Fruit fly (Drosophila melanogaster): ENCODE data around the gene CG14689.

CG14689 gene

dm6 chr3R:10686307-10687094 lies 24.5 kb downstream of the CG14689 start, which contains the start of gene Skel (continued):
- TF ChIP-seq CG17328 (GFP tag; IDR thresholded peaks at IDR 0.05), result 0 out of 2 replicates have a peak, but pooled peaks have one; percentile 5
- TF ChIP-seq gce (GFP tag; IDR thresholded peaks at IDR 0.05), result no peak
- TF ChIP-seq CG14014 (GFP tag; IDR thresholded peaks at IDR 0.05), result peak; percentile 29; the same call in 1 of the 2 replicates
- TF ChIP-seq CG15514 (GFP tag; optimal IDR thresholded peaks at IDR 0.05), result no peak
- peak; percentile 44; the same call in 1 of the 2 replicates for TF ChIP-seq stc (GFP tag; IDR thresholded peaks at IDR 0.05)

- no peak; the same call in 1 of the 2 replicates for TF ChIP-seq CG3847 (GFP tag; IDR thresholded peaks at IDR 0.05)
- peak; percentile 36 for TF ChIP-seq Dip3 (GFP tag; optimal IDR thresholded peaks at IDR 0.05)
- 0 out of 3 replicates have a peak, but pooled peaks have one; percentile 17 for TF ChIP-seq CG7357 (GFP tag; IDR thresholded peaks at IDR 0.05)
- TF ChIP-seq sqz (GFP tag; optimal IDR thresholded peaks at IDR 0.05), result no peak
- no peak for TF ChIP-seq eyg (GFP tag; optimal IDR thresholded peaks at IDR 0.05)
- peak; percentile 57 for TF ChIP-seq lilli (GFP tag; optimal IDR thresholded peaks at IDR 0.05)
- TF ChIP-seq CG10274 (GFP tag; optimal IDR thresholded peaks at IDR 0.05), result peak; percentile 56
- TF ChIP-seq toy (GFP tag; IDR thresholded peaks at IDR 0.05), result no peak
- peak; percentile 40; the same call in 1 of the 2 replicates for TF ChIP-seq danr (GFP tag; IDR thresholded peaks at IDR 0.05)
- peak; percentile 71 for TF ChIP-seq unpg (GFP tag; optimal IDR thresholded peaks at IDR 0.05)
- TF ChIP-seq CG18764 (GFP tag; optimal IDR thresholded peaks at IDR 0.05), result peak; percentile 36
- peak; percentile 30 for TF ChIP-seq CG9727 (GFP tag; optimal IDR thresholded peaks at IDR 0.05)
- TF ChIP-seq CG16779 (GFP tag; IDR thresholded peaks at IDR 0.05), result no peak
- TF ChIP-seq Awh (GFP tag; IDR thresholded peaks at IDR 0.05), result peak; percentile 82
- TF ChIP-seq CG3726 (GFP tag; IDR thresholded peaks at IDR 0.05), result peak; percentile 68; the same call in 1 of the 3 replicates
- peak; percentile 45 for TF ChIP-seq NfI (GFP tag; optimal IDR thresholded peaks at IDR 0.05)
- TF ChIP-seq bigmax (GFP tag; optimal IDR thresholded peaks at IDR 0.05), result no peak
- TF ChIP-seq btn (GFP tag; optimal IDR thresholded peaks at IDR 0.05), result peak; percentile 22
- peak; percentile 78 for TF ChIP-seq CG10366 (GFP tag; IDR thresholded peaks at IDR 0.05)
- TF ChIP-seq CG12769 (tag; optimal IDR thresholded peaks at IDR 0.05), result peak; percentile 62
- TF ChIP-seq CG2889 (GFP tag; IDR thresholded peaks at IDR 0.05), result 0 out of 3 replicates have a peak, but pooled peaks have one; percentile 14
- peak; percentile 20 for TF ChIP-seq CG12659 (GFP tag; optimal IDR thresholded peaks at IDR 0.05)
- peak; percentile 89 for TF ChIP-seq CG11504 (tag; optimal IDR thresholded peaks at IDR 0.05)
- peak; percentile 49; the same call in 1 of the 2 replicates for TF ChIP-seq ranshi (GFP tag; IDR thresholded peaks at IDR 0.05)
- TF ChIP-seq ham (GFP tag; IDR thresholded peaks at IDR 0.05), result no peak
- TF ChIP-seq Nf-YC (tag; optimal IDR thresholded peaks at IDR 0.05), result peak; percentile 35
- TF ChIP-seq ara (GFP tag; IDR thresholded peaks at IDR 0.05), result peak; percentile 39; the same call in 1 of the 2 replicates
- peak; percentile 48 for TF ChIP-seq E2f2 (GFP tag; IDR thresholded peaks at IDR 0.05)
- TF ChIP-seq prd (optimal IDR thresholded peaks at IDR 0.05), result no peak
- peak; percentile 77 for TF ChIP-seq prd (GFP tag; IDR thresholded peaks at IDR 0.05)
- peak; percentile 68 for TF ChIP-seq nau (GFP tag; optimal IDR thresholded peaks at IDR 0.05)
- no peak for TF ChIP-seq Dbx (GFP tag; IDR thresholded peaks at IDR 0.05)
- peak; percentile 63 for TF ChIP-seq CG4820 (GFP tag; optimal IDR thresholded peaks at IDR 0.05)
- peak; percentile 83 for TF ChIP-seq vvl (GFP tag; IDR thresholded peaks at IDR 0.05)
- no peak for TF ChIP-seq lbe (GFP tag; optimal IDR thresholded peaks at IDR 0.05)
- TF ChIP-seq kah (GFP tag; optimal IDR thresholded peaks at IDR 0.05), result peak; percentile 59
- peak; percentile 44 for TF ChIP-seq CG11398 (GFP tag; optimal IDR thresholded peaks at IDR 0.05)
- peak; percentile 51; the same call in 1 of the 2 replicates for TF ChIP-seq Atf6 (GFP tag; IDR thresholded peaks at IDR 0.05)
- peak; percentile 56 for TF ChIP-seq CG7556 (GFP tag; optimal IDR thresholded peaks at IDR 0.05)
- no peak for TF ChIP-seq CG6765 (GFP tag; optimal IDR thresholded peaks at IDR 0.05)
- peak; percentile 60 for TF ChIP-seq CG17328 (GFP tag; IDR thresholded peaks at IDR 0.05)
- peak; percentile 89 for TF ChIP-seq Sox102F (GFP tag; optimal IDR thresholded peaks at IDR 0.05)
- TF ChIP-seq cad (GFP tag; optimal IDR thresholded peaks at IDR 0.05), result no peak
- peak; percentile 46 for TF ChIP-seq en (GFP tag; optimal IDR thresholded peaks at IDR 0.05)
Measured at dm6 chr3R:10684284-10684683, 26.8 kb downstream of the CG14689 start.

All from whole organism, embryonic.